Fruit fly (Drosophila melanogaster): ENCODE data around the gene CG32276.

DNA sequence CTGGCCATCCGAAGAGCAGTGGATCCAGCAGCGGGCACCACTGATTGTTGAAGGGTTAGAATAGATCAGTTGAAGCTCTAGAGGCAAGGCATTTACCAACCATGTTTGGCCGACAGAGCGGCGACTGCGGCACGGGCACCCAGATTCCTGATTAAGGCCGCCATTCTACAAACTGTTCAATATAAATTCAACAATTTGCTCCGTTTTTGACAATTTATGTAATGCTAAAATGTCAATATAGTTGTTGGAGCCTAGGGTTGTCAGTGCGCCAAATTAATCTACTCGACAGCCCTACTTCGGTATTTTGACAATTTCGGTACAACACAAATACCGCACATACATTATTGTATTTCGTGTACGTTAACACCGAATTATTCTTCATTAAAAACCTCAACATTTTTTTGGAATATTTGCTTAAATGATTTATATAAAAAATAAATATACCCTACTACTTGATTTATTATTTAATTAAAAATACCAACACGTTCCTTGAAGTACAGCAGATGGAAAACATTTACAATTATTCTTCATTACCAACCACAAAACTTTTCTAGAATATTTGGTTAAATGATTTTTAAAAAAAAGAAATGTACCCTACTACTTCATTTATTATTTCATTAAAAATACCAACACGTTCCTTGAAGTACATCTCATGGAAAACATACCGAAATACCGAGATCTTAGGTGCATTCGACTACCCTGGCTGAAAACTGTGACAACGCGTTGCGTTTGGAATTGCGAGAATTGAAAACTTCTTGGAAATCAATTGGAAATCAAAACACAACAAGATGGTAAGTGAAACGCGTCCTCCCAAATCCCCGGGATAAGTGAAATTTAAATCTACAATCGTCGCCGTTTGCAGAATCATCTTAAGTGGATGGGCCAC is 39.3 kb downstream of the CG32276 start, which contains the start of the genes ND-30 and CG15812:
- TF ChIP-seq Myc (optimal IDR thresholded peaks at IDR 0.05) (no peak), psq (optimal IDR thresholded peaks at IDR 0.05) (no peak), insv (optimal IDR thresholded peaks at IDR 0.05) (no peak), ttk (optimal IDR thresholded peaks at IDR 0.05) (no peak)
